Worm (Caenorhabditis elegans) whole organism, L1 larva: ENCODE measurements around the gene spe-49.

Experiments used
- aly-2 ChIP-seq: fragments of 150-350 bp; optimal IDR thresholded peaks from 2 replicates; lab custom pipeline; 2014; ENCODE audit warnings: missing biosample characterization, missing genetic modification characterization
- nhr-76 ChIP-seq: sonication (generic microtip); optimal IDR thresholded peaks from 2 replicates; lab custom pipeline; 2017; ENCODE audit warnings: missing biosample characterization, missing genetic modification characterization
- nhr-77 ChIP-seq: fragments of 150-350 bp; optimal IDR thresholded peaks from 2 replicates; lab custom pipeline; 2014; ENCODE audit warnings: missing biosample characterization, missing genetic modification characterization

DNA sequence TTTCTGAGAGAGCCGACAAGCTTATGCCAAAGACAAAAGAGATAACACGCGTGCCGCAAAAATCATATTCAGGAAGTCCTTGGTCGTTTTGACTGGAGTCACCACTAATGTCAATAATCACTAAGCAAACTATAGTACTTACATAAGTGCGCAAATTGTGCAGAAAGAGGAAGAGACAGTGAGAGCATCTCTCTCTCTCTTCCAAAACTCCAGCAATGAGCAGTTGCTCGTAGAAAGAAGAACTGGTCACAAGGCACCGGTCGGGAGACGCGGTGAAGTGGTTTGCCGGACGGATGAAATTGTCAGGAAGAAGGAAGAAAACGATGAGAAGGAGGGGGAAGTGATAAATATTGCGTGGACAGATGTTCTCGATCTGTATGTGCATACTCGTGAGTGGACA lies 11.1 kb upstream of the spe-49 start:
- TF ChIP-seq aly-2 (tag; lab: Kevin White, UChicago) (no peak), nhr-77 (tag; lab: Kevin White, UChicago) (no peak), nhr-76 (tag; lab: Kevin White, UChicago) (no peak)
